Worm (Caenorhabditis elegans) whole organism, late embryonic: Measurements from ENCODE around the gene elp-1.

Experiments used
- C08G9.2 ChIP-seq: sonication (generic microtip); optimal IDR thresholded peaks from 2 replicates; lab custom pipeline; 2016; ENCODE audit warnings: mild to moderate bottlenecking, missing genetic modification characterization, moderate library complexity, missing compliant biosample characterization
- C38D4.7 ChIP-seq: fragments of 200-800 bp; sonication (Bioruptor generic); optimal IDR thresholded peaks from 2 replicates; lab custom pipeline; 2018; ENCODE audit warnings: mild to moderate bottlenecking, missing genetic modification characterization, moderate library complexity, missing compliant biosample characterization
- K02D7.2 ChIP-seq: sonication (generic microtip); optimal IDR thresholded peaks from 2 replicates; lab custom pipeline; 2017; ENCODE audit warnings: mild to moderate bottlenecking, missing genetic modification characterization, missing compliant biosample characterization
- T23F11.4 ChIP-seq: fragments of 200-800 bp; sonication (Bioruptor generic); optimal IDR thresholded peaks from 2 replicates; lab custom pipeline; 2018; ENCODE audit warnings: mild to moderate bottlenecking, missing genetic modification characterization, missing compliant biosample characterization
- Y22D7AL.16 ChIP-seq: sonication (generic microtip); optimal IDR thresholded peaks from 2 replicates; lab custom pipeline; 2016; ENCODE audit warnings: missing genetic modification characterization, missing compliant biosample characterization
- ahr-1 ChIP-seq: sonication (generic microtip); optimal IDR thresholded peaks from 2 replicates; lab custom pipeline; 2016; ENCODE audit warnings: missing genetic modification characterization, missing compliant biosample characterization
- ama-1 ChIP-seq: fragments of 150-350 bp; optimal IDR thresholded peaks from 2 replicates; lab custom pipeline; 2014
- ceh-14 ChIP-seq: sonication (generic microtip); optimal IDR thresholded peaks from 2 replicates; lab custom pipeline; 2016; ENCODE audit warnings: missing genotype, missing genetic modification characterization, missing compliant biosample characterization
- ceh-18 ChIP-seq: sonication (generic microtip); optimal IDR thresholded peaks from 2 replicates; lab custom pipeline; 2016; ENCODE audit warnings: missing genetic modification characterization, missing compliant biosample characterization
- ceh-19 ChIP-seq: fragments of 200-800 bp; sonication (Bioruptor generic); optimal IDR thresholded peaks from 2 replicates; lab custom pipeline; 2018; ENCODE audit warnings: mild to moderate bottlenecking, missing genetic modification characterization, missing compliant biosample characterization
- ceh-22 ChIP-seq: sonication (generic microtip); optimal IDR thresholded peaks from 2 replicates; lab custom pipeline; 2017; ENCODE audit warnings: missing biosample characterization, missing genetic modification characterization
- ceh-24 ChIP-seq: sonication (generic microtip); optimal IDR thresholded peaks from 2 replicates; lab custom pipeline; 2016; ENCODE audit warnings: mild to moderate bottlenecking, missing genetic modification characterization, missing compliant biosample characterization
- ceh-30 ChIP-seq: fragments of 150-350 bp; optimal IDR thresholded peaks from 2 replicates; lab custom pipeline; 2014; ENCODE audit warnings: missing biosample characterization, missing genetic modification characterization
- ceh-31 ChIP-seq: sonication (generic microtip); optimal IDR thresholded peaks from 2 replicates; lab custom pipeline; 2016; ENCODE audit warnings: missing genetic modification characterization, missing compliant biosample characterization
- ceh-45 ChIP-seq: fragments of 200-800 bp; sonication (Bioruptor generic); IDR thresholded peaks from 2 replicates; pipeline ENCODE4 v1.3.6; 2022; ENCODE audit warnings: missing genetic modification reagents, missing genetic modification characterization, missing compliant biosample characterization
- ceh-48 ChIP-seq: sonication (generic microtip); optimal IDR thresholded peaks from 2 replicates; lab custom pipeline; 2016; ENCODE audit warnings: missing genetic modification characterization, inconsistent platforms, missing compliant biosample characterization
- ceh-6 ChIP-seq: fragments of 200-800 bp; sonication (Bioruptor generic); optimal IDR thresholded peaks from 2 replicates; lab custom pipeline; 2018; ENCODE audit warnings: mild to moderate bottlenecking, missing genetic modification characterization, missing compliant biosample characterization
- ceh-9 ChIP-seq: sonication (generic microtip); optimal IDR thresholded peaks from 2 replicates; lab custom pipeline; 2016; ENCODE audit warnings: mild to moderate bottlenecking, missing genetic modification characterization, inconsistent platforms, missing compliant biosample characterization
- che-1 ChIP-seq: sonication (generic microtip); optimal IDR thresholded peaks from 2 replicates; lab custom pipeline; 2016; ENCODE audit warnings: mild to moderate bottlenecking, missing genetic modification characterization, missing compliant biosample characterization
- dve-1 ChIP-seq: sonication (generic microtip); optimal IDR thresholded peaks from 2 replicates; lab custom pipeline; 2017; ENCODE audit warnings: antibody characterized with exemption, mild to moderate bottlenecking, missing genetic modification characterization, missing compliant biosample characterization
- elt-2 ChIP-seq: sonication (generic microtip); optimal IDR thresholded peaks from 2 replicates; lab custom pipeline; 2016; ENCODE audit warnings: missing genetic modification reagents, missing genetic modification characterization, missing compliant biosample characterization
- ets-4 ChIP-seq: sonication (generic microtip); optimal IDR thresholded peaks from 2 replicates; lab custom pipeline; 2016; ENCODE audit warnings: missing genetic modification characterization, missing compliant biosample characterization
- eyg-1 ChIP-seq: sonication (generic microtip); optimal IDR thresholded peaks from 2 replicates; lab custom pipeline; 2016; ENCODE audit warnings: missing genotype, missing genetic modification characterization, missing compliant biosample characterization
- fax-1 ChIP-seq: sonication (generic microtip); optimal IDR thresholded peaks from 2 replicates; lab custom pipeline; 2016; ENCODE audit warnings: missing genotype, missing genetic modification characterization, missing compliant biosample characterization
- fkh-6 ChIP-seq: sonication (generic microtip); optimal IDR thresholded peaks from 2 replicates; lab custom pipeline; 2016; ENCODE audit warnings: missing genetic modification characterization, missing compliant biosample characterization
- gmeb-2 ChIP-seq: sonication (generic microtip); optimal IDR thresholded peaks from 2 replicates; lab custom pipeline; 2016; ENCODE audit warnings: missing genetic modification characterization, inconsistent platforms, missing compliant biosample characterization
- hlh-13 ChIP-seq: fragments of 200-800 bp; sonication (Bioruptor generic); optimal IDR thresholded peaks from 2 replicates; lab custom pipeline; 2018; ENCODE audit warnings: mild to moderate bottlenecking, missing genetic modification characterization, missing compliant biosample characterization
- hlh-30 ChIP-seq: sonication (generic microtip); optimal IDR thresholded peaks from 2 replicates; lab custom pipeline; 2017; ENCODE audit warnings: antibody characterized with exemption, missing genetic modification characterization, missing compliant biosample characterization; ENCODE audit not compliant: insufficient read depth
- hlh-8 ChIP-seq: sonication (generic microtip); optimal IDR thresholded peaks from 2 replicates; lab custom pipeline; 2016; ENCODE audit warnings: missing genotype, missing genetic modification characterization, missing compliant biosample characterization
- lim-6 ChIP-seq: sonication (generic microtip); optimal IDR thresholded peaks from 2 replicates; lab custom pipeline; 2016; ENCODE audit warnings: missing genetic modification characterization, missing compliant biosample characterization
- lin-11 ChIP-seq: fragments of 200-800 bp; sonication (Bioruptor generic); optimal IDR thresholded peaks from 2 replicates; lab custom pipeline; 2018; ENCODE audit warnings: mild to moderate bottlenecking, missing genetic modification characterization, missing compliant biosample characterization
- mec-3 ChIP-seq: sonication (generic microtip); optimal IDR thresholded peaks from 2 replicates; lab custom pipeline; 2016; ENCODE audit warnings: borderline replicate concordance, missing genetic modification characterization, missing compliant biosample characterization
- nfya-1 ChIP-seq: sonication (generic microtip); optimal IDR thresholded peaks from 2 replicates; lab custom pipeline; 2017; ENCODE audit warnings: missing genetic modification characterization, mild to moderate bottlenecking, missing compliant biosample characterization, antibody characterized with exemption, moderate library complexity
- nhr-11 ChIP-seq: fragments of 150-350 bp; optimal IDR thresholded peaks from 2 replicates; lab custom pipeline; 2014; ENCODE audit warnings: missing biosample characterization, missing genetic modification characterization
- nhr-232 ChIP-seq: sonication (generic microtip); optimal IDR thresholded peaks from 2 replicates; lab custom pipeline; 2016; ENCODE audit warnings: missing genetic modification characterization, missing compliant biosample characterization
- npax-4 ChIP-seq: sonication (generic microtip); optimal IDR thresholded peaks from 2 replicates; lab custom pipeline; 2016; ENCODE audit warnings: missing genetic modification characterization, missing compliant biosample characterization
- odd-2 ChIP-seq: sonication (generic microtip); optimal IDR thresholded peaks from 2 replicates; lab custom pipeline; 2017; ENCODE audit warnings: antibody characterized with exemption, mild to moderate bottlenecking, missing genetic modification characterization, missing compliant biosample characterization
- pag-3 ChIP-seq: sonication (generic microtip); optimal IDR thresholded peaks from 2 replicates; lab custom pipeline; 2016; ENCODE audit warnings: missing compliant biosample characterization, missing genetic modification characterization, borderline replicate concordance
- pat-9 ChIP-seq: fragments of 200-800 bp; sonication (Bioruptor generic); optimal IDR thresholded peaks from 2 replicates; lab custom pipeline; 2018; ENCODE audit warnings: mild to moderate bottlenecking, missing genetic modification characterization, moderate library complexity, missing compliant biosample characterization
- pax-1 ChIP-seq: fragments of 150-350 bp; optimal IDR thresholded peaks from 2 replicates; lab custom pipeline; 2014; ENCODE audit warnings: missing biosample characterization, missing genetic modification characterization
- pha-2 ChIP-seq: sonication (generic microtip); optimal IDR thresholded peaks from 2 replicates; lab custom pipeline; 2017; ENCODE audit warnings: mild to moderate bottlenecking, missing genetic modification characterization, missing compliant biosample characterization
- pha-4 ChIP-seq: fragments of 150-350 bp; optimal IDR thresholded peaks from 2 replicates; lab custom pipeline; 2018; ENCODE audit warnings: missing biosample characterization, missing genetic modification reagents, missing genetic modification characterization
- pqm-1 ChIP-seq: sonication (generic microtip); optimal IDR thresholded peaks from 2 replicates; lab custom pipeline; 2016; ENCODE audit warnings: missing genetic modification characterization, missing compliant biosample characterization
- ref-2 ChIP-seq: sonication (generic microtip); optimal IDR thresholded peaks from 2 replicates; lab custom pipeline; 2016; ENCODE audit warnings: missing genetic modification characterization, missing compliant biosample characterization
- rnt-1 ChIP-seq: sonication (generic microtip); optimal IDR thresholded peaks from 2 replicates; lab custom pipeline; 2016; ENCODE audit warnings: missing genetic modification characterization, missing compliant biosample characterization
- sdc-2 ChIP-seq: sonication (generic microtip); optimal IDR thresholded peaks from 2 replicates; lab custom pipeline; 2016; ENCODE audit warnings: missing genotype, missing genetic modification characterization, missing compliant biosample characterization
- syd-9 ChIP-seq: sonication (generic microtip); optimal IDR thresholded peaks from 2 replicates; lab custom pipeline; 2016; ENCODE audit warnings: mild to moderate bottlenecking, missing genetic modification characterization, moderate library complexity, missing compliant biosample characterization
- tbx-7 ChIP-seq: sonication (generic microtip); optimal IDR thresholded peaks from 2 replicates; lab custom pipeline; 2016; ENCODE audit warnings: missing genotype, missing genetic modification characterization, missing compliant biosample characterization
- ttx-3 ChIP-seq: sonication (generic microtip); optimal IDR thresholded peaks from 2 replicates; lab custom pipeline; 2016; ENCODE audit warnings: missing genetic modification reagents, missing genetic modification characterization, missing compliant biosample characterization
- unc-3 ChIP-seq, 2 experiments: fragments of 200-800 bp in 1 of 2; sonication (Bioruptor generic) in 1 of 2; sonication (generic microtip) in 1 of 2; conservative IDR thresholded peaks in 1 of 2; optimal IDR thresholded peaks in 1 of 2; 2 replicates each; pipeline versions ENCODE4 v1.3.6 to Lab custom; 2016 to 2022; ENCODE audit warnings: missing compliant biosample characterization in 2 of 2, missing genetic modification characterization in 2 of 2, missing genetic modification reagents in 1 of 2
- unc-42 ChIP-seq: sonication (generic microtip); optimal IDR thresholded peaks from 2 replicates; lab custom pipeline; 2016; ENCODE audit warnings: missing genotype, missing genetic modification characterization, missing compliant biosample characterization
- unc-55 ChIP-seq: sonication (generic microtip); optimal IDR thresholded peaks from 2 replicates; lab custom pipeline; 2017; ENCODE audit warnings: missing biosample characterization, missing genetic modification reagents, missing genetic modification characterization
- unc-86 ChIP-seq: sonication (generic microtip); optimal IDR thresholded peaks from 2 replicates; lab custom pipeline; 2016; ENCODE audit warnings: missing genetic modification characterization, missing compliant biosample characterization
- ztf-16 ChIP-seq: sonication (generic microtip); optimal IDR thresholded peaks from 2 replicates; lab custom pipeline; 2017; ENCODE audit warnings: missing genetic modification characterization, missing compliant biosample characterization

The elp-1 gene

DNA sequence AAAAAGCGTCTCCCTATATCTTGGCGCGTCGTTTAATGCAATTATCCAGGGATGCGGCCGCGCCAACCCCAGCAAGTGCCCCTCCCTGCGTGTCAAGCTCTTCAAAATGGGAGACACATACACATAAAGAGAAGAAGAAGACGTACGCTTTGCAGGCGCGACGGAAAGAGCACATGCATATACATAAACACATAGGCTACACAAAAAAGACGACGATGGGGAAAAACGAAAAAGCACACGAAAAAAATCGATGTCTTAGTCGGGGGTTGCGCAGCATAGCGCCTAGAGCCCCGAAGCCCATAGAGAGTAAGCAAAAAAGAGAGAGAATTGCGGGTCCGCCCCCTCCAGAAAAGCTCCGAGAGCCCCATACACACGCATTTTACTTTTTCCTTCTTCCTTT is 19.1 kb upstream of the elp-1 start, which contains the start of gene tpan-1 (continued):
- TF ChIP-seq unc-55 (no peak), fkh-6 (no peak), C08G9.2 (tag; lab: Kevin White, UChicago) (peak; percentile 6), nhr-11 (tag; lab: Kevin White, UChicago) (no peak), unc-3 (GFP tag; conservative IDR thresholded peaks at IDR 0.05; lab: Robert Waterston, UW) (no peak), unc-3 (tag; optimal IDR thresholded peaks at IDR 0.05; lab: Kevin White, UChicago) (no peak), eyg-1 (tag; lab: Kevin White, UChicago) (no peak), C38D4.7 (GFP tag; lab: Kevin White, UChicago) (no peak), hlh-13 (no peak), pha-4 (tag; lab: Kevin White, UChicago) (no peak), odd-2 (no peak), unc-42 (tag; lab: Kevin White, UChicago) (peak; percentile 97), sdc-2 (no peak), syd-9 (tag; lab: Kevin White, UChicago) (no peak), ama-1 (lab: Kevin White, UChicago) (no peak), che-1 (tag; lab: Kevin White, UChicago) (no peak), pqm-1 (tag; lab: Kevin White, UChicago) (no peak), ceh-30 (tag; lab: Kevin White, UChicago) (no peak), ceh-19 (GFP tag; lab: Kevin White, UChicago) (peak; percentile 62), hlh-8 (no peak), ceh-9 (no peak), tbx-7 (no peak), pag-3 (tag; lab: Kevin White, UChicago) (no peak), ceh-14 (tag; lab: Kevin White, UChicago) (peak; percentile 58), elt-2 (tag; lab: Kevin White, UChicago) (no peak), npax-4 (tag; lab: Kevin White, UChicago) (no peak), ceh-48 (tag; lab: Kevin White, UChicago) (peak; percentile 83), ceh-22 (no peak), hlh-30 (tag; lab: Kevin White, UChicago) (no peak), pat-9 (tag; lab: Kevin White, UChicago) (no peak), rnt-1 (tag; lab: Kevin White, UChicago) (no peak), lin-11 (tag; lab: Kevin White, UChicago) (no peak), ceh-18 (tag; lab: Kevin White, UChicago) (peak; percentile 24), Y22D7AL.16 (tag; lab: Kevin White, UChicago) (no peak), ceh-31 (tag; lab: Kevin White, UChicago) (peak; percentile 78), pax-1 (tag; lab: Kevin White, UChicago) (no peak), lim-6 (tag; lab: Kevin White, UChicago) (no peak), T23F11.4 (no peak), ref-2 (peak; percentile 12), ttx-3 (tag; lab: Kevin White, UChicago) (no peak), dve-1 (tag; lab: Kevin White, UChicago) (no peak), ahr-1 (tag; lab: Kevin White, UChicago) (no peak), mec-3 (tag; lab: Kevin White, UChicago) (no peak), ceh-6 (GFP tag; lab: Kevin White, UChicago) (no peak), nfya-1 (tag; lab: Kevin White, UChicago) (peak; percentile 48), nhr-232 (no peak), ceh-24 (tag; lab: Kevin White, UChicago) (no peak), K02D7.2 (tag; lab: Kevin White, UChicago) (no peak), ztf-16 (tag; lab: Kevin White, UChicago) (no peak), ceh-45 (GFP tag; lab: Robert Waterston, UW) (no peak), unc-86 (tag; lab: Kevin White, UChicago) (no peak), fax-1 (tag; lab: Kevin White, UChicago) (no peak), gmeb-2 (no peak), pha-2 (tag; lab: Kevin White, UChicago) (no peak), ets-4 (no peak)
- TF ChIP-seq, all 69 proteins: peak for 12
